Fruit fly (Drosophila melanogaster) whole organism, embryonic: ENCODE measurements around the gene CG14868.

Experiments used
- CG10431 ChIP-seq: fragments of 200-800 bp; sonication (Bioruptor generic); optimal IDR thresholded peaks from 3 replicates; lab custom pipeline; 2018; ENCODE audit warnings: missing biosample characterization, mild to moderate bottlenecking, missing genetic modification characterization
- CG10654 ChIP-seq: fragments of 200-800 bp; sonication (Bioruptor generic); optimal IDR thresholded peaks from 2 replicates; lab custom pipeline; 2016; ENCODE audit warnings: missing biosample characterization, missing genetic modification characterization
- CG10959 ChIP-seq: fragments of 200-800 bp; sonication (Bioruptor generic); IDR thresholded peaks from 2 replicates; pipeline ENCODE4 v1.3.6; 2022; ENCODE audit warnings: missing biosample characterization, missing genetic modification characterization
- CG11696 ChIP-seq: fragments of 200-800 bp; sonication (Bioruptor generic); IDR thresholded peaks from 2 replicates; pipeline ENCODE4 v1.3.6; 2022; ENCODE audit warnings: missing biosample characterization, missing genetic modification characterization
- CG12104 ChIP-seq: fragments of 200-800 bp; sonication (Bioruptor generic); optimal IDR thresholded peaks from 3 replicates; lab custom pipeline; 2016; ENCODE audit warnings: missing biosample characterization, missing genetic modification characterization
- CG15696 ChIP-seq: fragments of 200-800 bp; sonication (Bioruptor generic); optimal IDR thresholded peaks from 2 replicates; lab custom pipeline; 2019; ENCODE audit warnings: missing biosample characterization, mild to moderate bottlenecking, missing genetic modification characterization, moderate library complexity
- CG1792 ChIP-seq: fragments of 200-800 bp; sonication (Bioruptor generic); optimal IDR thresholded peaks from 2 replicates; lab custom pipeline; 2016; ENCODE audit warnings: missing biosample characterization, missing genetic modification characterization
- CG2129 ChIP-seq: fragments of 200-800 bp; sonication (Bioruptor generic); IDR thresholded peaks from 2 replicates; pipeline ENCODE4 v1.3.6; 2022; ENCODE audit warnings: missing biosample characterization, missing genetic modification characterization; ENCODE audit not compliant: partially characterized antibody
- CG31224 ChIP-seq: fragments of 200-800 bp; sonication (Bioruptor generic); IDR thresholded peaks from 2 replicates; pipeline ENCODE4 v1.3.6; 2022; ENCODE audit warnings: missing biosample characterization, missing genetic modification characterization
- CG31365 ChIP-seq: fragments of 200-800 bp; sonication (Bioruptor generic); optimal IDR thresholded peaks from 2 replicates; lab custom pipeline; 2018; ENCODE audit warnings: missing biosample characterization, mild to moderate bottlenecking, missing genetic modification characterization
- CG33557 ChIP-seq: fragments of 200-800 bp; sonication (Bioruptor generic); optimal IDR thresholded peaks from 2 replicates; lab custom pipeline; 2019; ENCODE audit warnings: missing biosample characterization, mild to moderate bottlenecking, missing genetic modification characterization, moderate library complexity
- CG4424 ChIP-seq: fragments of 200-800 bp; sonication (Bioruptor generic); optimal IDR thresholded peaks from 3 replicates; lab custom pipeline; 2016; ENCODE audit warnings: missing biosample characterization, missing genetic modification characterization
- CG4820 ChIP-seq: fragments of 200-800 bp; sonication (Bioruptor generic); optimal IDR thresholded peaks from 3 replicates; lab custom pipeline; 2016; ENCODE audit warnings: missing biosample characterization, missing genetic modification characterization
- CG4854 ChIP-seq: fragments of 200-800 bp; sonication (Bioruptor generic); optimal IDR thresholded peaks from 2 replicates; lab custom pipeline; 2016; ENCODE audit warnings: missing biosample characterization, missing genetic modification characterization, inconsistent platforms
- CG6254 ChIP-seq: fragments of 200-800 bp; sonication (Bioruptor generic); optimal IDR thresholded peaks from 3 replicates; lab custom pipeline; 2017; ENCODE audit warnings: mild to moderate bottlenecking, missing biosample characterization, missing genetic modification reagents, missing genetic modification characterization
- CG6791 ChIP-seq: fragments of 200-800 bp; sonication (Bioruptor generic); IDR thresholded peaks from 3 replicates; pipeline ENCODE4 v1.3.6; 2022; ENCODE audit warnings: missing biosample characterization, missing genetic modification characterization; ENCODE audit not compliant: partially characterized antibody
- CG6854 ChIP-seq: fragments of 200-800 bp; sonication (Bioruptor generic); optimal IDR thresholded peaks from 3 replicates; lab custom pipeline; 2017; ENCODE audit warnings: missing biosample characterization, mild to moderate bottlenecking, missing genetic modification characterization
- CG7357 ChIP-seq: fragments of 200-800 bp; sonication (Bioruptor generic); IDR thresholded peaks from 3 replicates; pipeline ENCODE4 v1.3.6; 2022; ENCODE audit warnings: missing biosample characterization, missing genetic modification characterization
- CG8478 ChIP-seq: fragments of >200 bp; optimal IDR thresholded peaks from 2 replicates; lab custom pipeline; 2018
- CG9932 ChIP-seq: fragments of 200-800 bp; sonication (Bioruptor generic); IDR thresholded peaks from 2 replicates; pipeline ENCODE4 v1.3.6; 2022; ENCODE audit warnings: missing biosample characterization, missing genetic modification characterization
- CHES-1-like ChIP-seq: fragments of 200-800 bp; sonication (Bioruptor generic); optimal IDR thresholded peaks from 2 replicates; lab custom pipeline; 2016; ENCODE audit warnings: missing biosample characterization, missing genetic modification characterization
- D ChIP-seq, 2 experiments: fragments of 200-800 bp in 1 of 2; fragments of >200 bp in 1 of 2; sonication (Bioruptor generic) in 1 of 2; optimal IDR thresholded peaks; 2 replicates in 1 of 2; 3 replicates in 1 of 2; lab custom pipeline; 2017; ENCODE audit warnings: mild to moderate bottlenecking in 1 of 2, missing biosample characterization in 1 of 2, missing genetic modification characterization in 1 of 2, missing genetic modification reagents in 1 of 2
- Fer3 ChIP-seq: fragments of 200-800 bp; sonication (Bioruptor generic); optimal IDR thresholded peaks from 2 replicates; lab custom pipeline; 2018; ENCODE audit warnings: missing biosample characterization, mild to moderate bottlenecking, missing genetic modification characterization, moderate library complexity
- HLH54F ChIP-seq: fragments of 200-800 bp; sonication (Bioruptor generic); optimal IDR thresholded peaks from 3 replicates; lab custom pipeline; 2016; ENCODE audit warnings: missing biosample characterization, missing genetic modification characterization
- Hr51 ChIP-seq, 2 experiments: fragments of 200-800 bp; sonication (Bioruptor generic); optimal IDR thresholded peaks; 2 replicates in 1 of 2; 3 replicates in 1 of 2; lab custom pipeline; 2016 to 2018; ENCODE audit warnings: missing biosample characterization in 2 of 2, missing genetic modification characterization in 2 of 2, mild to moderate bottlenecking in 1 of 2, moderate library complexity in 1 of 2
- Sin3A ChIP-seq: fragments of >200 bp; optimal IDR thresholded peaks from 2 replicates; lab custom pipeline; 2018
- Ssrp ChIP-seq: fragments of 200-800 bp; sonication (Bioruptor generic); optimal IDR thresholded peaks from 2 replicates; lab custom pipeline; 2018; ENCODE audit warnings: missing biosample characterization, mild to moderate bottlenecking, missing genetic modification characterization, moderate library complexity
- aop ChIP-seq: fragments of 200-800 bp; sonication (Bioruptor generic); IDR thresholded peaks from 2 replicates; pipeline ENCODE4 v1.3.6; 2022; ENCODE audit warnings: missing biosample characterization, missing genetic modification characterization
- bsh ChIP-seq, 2 experiments: fragments of 200-800 bp; sonication (Bioruptor generic); optimal IDR thresholded peaks; 2 replicates each; lab custom pipeline; 2017 to 2018; ENCODE audit warnings: mild to moderate bottlenecking in 2 of 2, missing biosample characterization in 2 of 2, missing genetic modification characterization in 2 of 2, moderate library complexity in 1 of 2
- cas ChIP-seq: fragments of 200-800 bp; sonication (Bioruptor generic); IDR thresholded peaks from 2 replicates; pipeline ENCODE4 v1.3.6; 2022; ENCODE audit warnings: missing biosample characterization, missing genetic modification characterization
- cato ChIP-seq: fragments of 200-800 bp; sonication (Bioruptor generic); optimal IDR thresholded peaks from 2 replicates; lab custom pipeline; 2016; ENCODE audit warnings: missing biosample characterization, missing genetic modification characterization, borderline replicate concordance
- crol ChIP-seq: fragments of 200-800 bp; sonication (Bioruptor generic); IDR thresholded peaks from 2 replicates; pipeline ENCODE4 v1.3.6; 2022; ENCODE audit warnings: missing biosample characterization, missing genetic modification characterization
- da ChIP-seq: fragments of 200-800 bp; sonication (Bioruptor generic); optimal IDR thresholded peaks from 2 replicates; lab custom pipeline; 2016; ENCODE audit warnings: missing biosample characterization, missing genetic modification characterization
- dm ChIP-seq: fragments of 200-800 bp; sonication (Bioruptor generic); optimal IDR thresholded peaks from 3 replicates; lab custom pipeline; 2016; ENCODE audit warnings: missing biosample characterization, missing genetic modification characterization
- emc ChIP-seq: fragments of 200-800 bp; sonication (Bioruptor generic); optimal IDR thresholded peaks from 2 replicates; lab custom pipeline; 2016; ENCODE audit warnings: missing biosample characterization, missing genetic modification characterization
- h ChIP-seq: fragments of >200 bp; optimal IDR thresholded peaks from 2 replicates; lab custom pipeline; 2017
- ind ChIP-seq: fragments of 200-800 bp; sonication (Bioruptor generic); optimal IDR thresholded peaks from 3 replicates; lab custom pipeline; 2016; ENCODE audit warnings: missing biosample characterization, missing genetic modification characterization
- kni ChIP-seq: fragments of 200-800 bp; sonication (Bioruptor generic); optimal IDR thresholded peaks from 3 replicates; lab custom pipeline; 2017; ENCODE audit warnings: mild to moderate bottlenecking, missing biosample characterization, missing genetic modification reagents, missing genetic modification characterization
- lola ChIP-seq, 3 experiments: fragments of >200 bp in 2 of 3; fragments of 200-800 bp in 1 of 3; sonication (Bioruptor generic) in 1 of 3; optimal IDR thresholded peaks; 2 replicates each; lab custom pipeline; 2017 to 2019; ENCODE audit warnings: missing biosample characterization in 3 of 3, missing genetic modification characterization in 3 of 3, mild to moderate bottlenecking in 1 of 3, moderate library complexity in 1 of 3
- mirr ChIP-seq: fragments of 200-800 bp; sonication (Bioruptor generic); optimal IDR thresholded peaks from 3 replicates; lab custom pipeline; 2018; ENCODE audit warnings: missing biosample characterization, mild to moderate bottlenecking, missing genetic modification characterization
- nerfin-2 ChIP-seq: fragments of 200-800 bp; sonication (Bioruptor generic); IDR thresholded peaks from 2 replicates; pipeline ENCODE4 v1.3.6; 2022; ENCODE audit warnings: missing biosample characterization, missing genetic modification characterization; ENCODE audit not compliant: partially characterized antibody
- org-1 ChIP-seq: fragments of 200-800 bp; sonication (Bioruptor generic); optimal IDR thresholded peaks from 2 replicates; lab custom pipeline; 2017; ENCODE audit warnings: missing biosample characterization, missing genetic modification characterization
- pita ChIP-seq: fragments of 200-800 bp; sonication (Bioruptor generic); optimal IDR thresholded peaks from 2 replicates; lab custom pipeline; 2017; ENCODE audit warnings: missing biosample characterization, mild to moderate bottlenecking, missing genetic modification characterization
- pum ChIP-seq: fragments of 200-800 bp; sonication (Bioruptor generic); optimal IDR thresholded peaks from 2 replicates; lab custom pipeline; 2016; ENCODE audit warnings: missing biosample characterization, missing genetic modification characterization
- slp2 ChIP-seq: fragments of 200-800 bp; sonication (Bioruptor generic); optimal IDR thresholded peaks from 2 replicates; lab custom pipeline; 2016; ENCODE audit warnings: missing biosample characterization, missing genetic modification characterization
- so ChIP-seq: fragments of 200-800 bp; sonication (Bioruptor generic); IDR thresholded peaks from 3 replicates; pipeline ENCODE4 v1.3.6; 2022; ENCODE audit warnings: missing biosample characterization, missing genetic modification characterization
- tll ChIP-seq, 2 experiments: fragments of 200-800 bp in 1 of 2; fragments of >200 bp in 1 of 2; sonication (Bioruptor generic) in 1 of 2; optimal IDR thresholded peaks; 2 replicates each; lab custom pipeline; 2017 to 2019; ENCODE audit warnings: missing biosample characterization in 2 of 2, missing genetic modification characterization in 2 of 2, mild to moderate bottlenecking in 1 of 2, moderate library complexity in 1 of 2
- twi ChIP-seq: fragments of 200-800 bp; optimal IDR thresholded peaks from 2 replicates; lab custom pipeline; 2019; ENCODE audit warnings: missing biosample characterization, mild to moderate bottlenecking, missing genetic modification characterization, moderate library complexity
- tx ChIP-seq: fragments of 200-800 bp; sonication (Bioruptor generic); optimal IDR thresholded peaks from 2 replicates; lab custom pipeline; 2016; ENCODE audit warnings: missing biosample characterization, missing genetic modification characterization
- wdn ChIP-seq: fragments of 200-800 bp; sonication (Bioruptor generic); IDR thresholded peaks from 2 replicates; pipeline ENCODE4 v1.3.6; 2022; ENCODE audit warnings: missing biosample characterization, missing genetic modification characterization
- z ChIP-seq: fragments of 200-800 bp; sonication (Bioruptor generic); IDR thresholded peaks from 3 replicates; pipeline ENCODE4 v1.3.6; 2022; ENCODE audit warnings: missing biosample characterization, missing genetic modification characterization
- zfh1 ChIP-seq: fragments of 200-800 bp; sonication (Bioruptor generic); IDR thresholded peaks from 3 replicates; pipeline ENCODE4 v1.3.6; 2022; ENCODE audit warnings: missing biosample characterization, missing genetic modification characterization

CG14868 gene

dm6 chr3R:15330472-15330871 lies 39.3 kb downstream of the CG14868 start, which contains the start of gene mRpL9 (continued):
- TF ChIP-seq CG4854 (GFP tag; lab: Kevin White, UChicago) (no peak), Hr51 (GFP tag; optimal IDR thresholded peaks at IDR 0.05; lab: Kevin White, UChicago) (no peak), ind (GFP tag; lab: Kevin White, UChicago) (peak; percentile 21), CG7357 (GFP tag; lab: Robert Waterston, UW) (no peak), org-1 (no peak), tll (GFP tag; optimal IDR thresholded peaks at IDR 0.05; lab: Kevin White, UChicago) (peak in 1 of 2 experiments; percentile 34), lola (GFP tag; optimal IDR thresholded peaks at IDR 0.05; lab: Kevin White, UChicago) (peak in 1 of 3 experiments; percentile 18), CG12104 (GFP tag; lab: Kevin White, UChicago) (no peak), CG15696 (no peak), CHES-1-like (no peak), CG10959 (no peak), bsh (GFP tag; optimal IDR thresholded peaks at IDR 0.05; lab: Kevin White, UChicago) (peak in 1 of 2 experiments; percentile 7), nerfin-2 (GFP tag; lab: Robert Waterston, UW) (no peak), kni (GFP tag; lab: Kevin White, UChicago) (no peak), h (lab: Kevin White, UChicago) (no peak), pita (GFP tag; lab: Kevin White, UChicago) (no peak), CG31224 (GFP tag; lab: Robert Waterston, UW) (no peak), mirr (GFP tag; lab: Kevin White, UChicago) (no peak), slp2 (GFP tag; lab: Kevin White, UChicago) (no peak), CG33557 (no peak), CG10431 (GFP tag; lab: Kevin White, UChicago) (no peak), emc (GFP tag; lab: Kevin White, UChicago) (no peak), cas (GFP tag; lab: Robert Waterston, UW) (no peak), pum (GFP tag; lab: Kevin White, UChicago) (peak; percentile 9), tx (GFP tag; lab: Kevin White, UChicago) (no peak), Sin3A (lab: Kevin White, UChicago) (peak; percentile 43), CG4424 (GFP tag; lab: Kevin White, UChicago) (no peak), CG6254 (GFP tag; lab: Kevin White, UChicago) (no peak), da (no peak), zfh1 (no peak), Fer3 (peak; percentile 35), twi (no peak), CG6791 (GFP tag; lab: Robert Waterston, UW) (no peak), CG4820 (GFP tag; lab: Kevin White, UChicago) (no peak), D (optimal IDR thresholded peaks at IDR 0.05; lab: Kevin White, UChicago) (no peak), D (GFP tag; optimal IDR thresholded peaks at IDR 0.05; lab: Kevin White, UChicago) (no peak), CG6854 (GFP tag; lab: Kevin White, UChicago) (no peak), CG2129 (GFP tag; lab: Robert Waterston, UW) (no peak), CG1792 (no peak), CG10654 (GFP tag; lab: Kevin White, UChicago) (peak; percentile 9), dm (GFP tag; lab: Kevin White, UChicago) (no peak), CG31365 (tag; lab: Kevin White, UChicago) (no peak), cato (GFP tag; lab: Kevin White, UChicago) (no peak), CG11696 (no peak), Ssrp (no peak), HLH54F (GFP tag; lab: Kevin White, UChicago) (no peak), CG9932 (GFP tag; lab: Robert Waterston, UW) (peak; percentile 60), wdn (GFP tag; lab: Robert Waterston, UW) (no peak), so (GFP tag; lab: Robert Waterston, UW) (no peak), aop (no peak), CG8478 (lab: Kevin White, UChicago) (no peak), crol (no peak), z (GFP tag; lab: Robert Waterston, UW) (no peak)
